Worm (Caenorhabditis elegans) whole organism, early embryonic: ENCODE data around the gene srg-62.

Source experiments
- F13C5.2 ChIP-seq: sonication (generic microtip); optimal IDR thresholded peaks from 2 replicates; lab custom pipeline; 2017; ENCODE audit warnings: mild to moderate bottlenecking, missing genetic modification characterization, inconsistent platforms, missing compliant biosample characterization
- ama-1 ChIP-seq: fragments of 150-350 bp; optimal IDR thresholded peaks from 2 replicates; lab custom pipeline; 2014
- ceh-13 ChIP-seq: fragments of 200-800 bp; sonication (Bioruptor generic); optimal IDR thresholded peaks from 2 replicates; lab custom pipeline; 2018; ENCODE audit warnings: mild to moderate bottlenecking, missing genetic modification characterization, missing compliant biosample characterization
- ceh-36 ChIP-seq: sonication (generic microtip); optimal IDR thresholded peaks from 2 replicates; lab custom pipeline; 2016; ENCODE audit warnings: missing genetic modification characterization, inconsistent platforms, missing compliant biosample characterization
- ets-7 ChIP-seq: sonication (generic microtip); optimal IDR thresholded peaks from 2 replicates; lab custom pipeline; 2016; ENCODE audit warnings: missing genotype, missing genetic modification characterization, missing compliant biosample characterization
- flt-1 ChIP-seq: fragments of 200-800 bp; sonication (Bioruptor generic); IDR thresholded peaks from 2 replicates; pipeline ENCODE4 v1.3.6; 2022; ENCODE audit warnings: missing genetic modification characterization, missing compliant biosample characterization
- hmg-4 ChIP-seq: fragments of 200-800 bp; sonication (Bioruptor generic); optimal IDR thresholded peaks from 2 replicates; lab custom pipeline; 2018; ENCODE audit warnings: mild to moderate bottlenecking, missing genetic modification characterization, missing compliant biosample characterization
- pes-1 ChIP-seq: fragments of 200-800 bp; sonication (Bioruptor generic); IDR thresholded peaks from 2 replicates; pipeline ENCODE4 v1.3.6; 2022; ENCODE audit warnings: missing genetic modification reagents, missing genetic modification characterization, missing compliant biosample characterization
- scrt-1 ChIP-seq: fragments of 200-800 bp; sonication (Bioruptor generic); IDR thresholded peaks from 2 replicates; pipeline ENCODE4 v1.3.6; 2022; ENCODE audit warnings: missing genetic modification characterization, missing compliant biosample characterization
- tbx-37 ChIP-seq: fragments of 200-800 bp; sonication (Bioruptor generic); conservative IDR thresholded peaks from 2 replicates; pipeline ENCODE4 v1.3.6; 2022; ENCODE audit warnings: missing genetic modification reagents, missing genetic modification characterization, missing compliant biosample characterization
- tra-4 ChIP-seq: sonication (generic microtip); optimal IDR thresholded peaks from 2 replicates; lab custom pipeline; 2017; ENCODE audit warnings: missing genetic modification characterization, missing compliant biosample characterization

DNA sequence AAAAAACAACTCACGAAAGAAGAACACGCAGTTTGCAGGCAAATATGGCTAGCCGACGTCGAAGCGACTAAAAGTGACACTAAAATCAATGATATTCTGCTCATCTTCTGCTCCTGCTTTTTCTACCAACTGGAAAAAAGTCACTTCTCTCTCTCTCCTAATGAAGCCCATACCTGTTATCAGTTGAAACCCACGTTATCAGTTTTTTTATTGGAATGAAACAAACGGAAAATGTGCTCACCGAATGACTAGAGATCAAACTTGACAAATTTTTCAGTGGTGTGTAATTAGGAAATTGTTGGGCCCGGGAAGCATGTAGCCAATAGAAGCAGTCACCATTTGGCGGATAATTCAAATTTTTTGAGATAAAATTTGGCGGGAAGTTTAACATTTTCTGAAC lies 30.8 kb downstream of the srg-62 start, which contains the start of gene C24B9.3:
- TF ChIP-seq scrt-1 (GFP tag; lab: Robert Waterston, UW) = no peak
- no peak for TF ChIP-seq ama-1
- TF ChIP-seq ceh-13 (GFP tag; lab: Kevin White, UChicago) = no peak
- TF ChIP-seq tbx-37 (GFP tag; lab: Robert Waterston, UW) = no peak
- TF ChIP-seq ets-7 (tag; lab: Kevin White, UChicago) = no peak
- no peak for TF ChIP-seq tra-4 (tag; lab: Kevin White, UChicago)
- no peak for TF ChIP-seq hmg-4 (GFP tag; lab: Kevin White, UChicago)
- no peak for TF ChIP-seq flt-1 (GFP tag; lab: Robert Waterston, UW)
- no peak for TF ChIP-seq ceh-36 (tag; lab: Kevin White, UChicago)
- TF ChIP-seq pes-1 (GFP tag; lab: Robert Waterston, UW) = no peak
- no peak for TF ChIP-seq F13C5.2 (tag; lab: Kevin White, UChicago)
